Fruit fly (Drosophila melanogaster) whole organism, pupa: ENCODE measurements around the gene CG4328.

Source experiments
- CG10348 ChIP-seq: fragments of 200-800 bp; sonication (Bioruptor generic); IDR thresholded peaks from 2 replicates; pipeline ENCODE4 v1.3.6; 2022; ENCODE audit warnings: missing biosample characterization, missing genetic modification characterization
- CG13204 ChIP-seq: fragments of 200-800 bp; sonication (Bioruptor generic); optimal IDR thresholded peaks from 2 replicates; lab custom pipeline; 2018; ENCODE audit warnings: missing biosample characterization, mild to moderate bottlenecking, missing genetic modification characterization, moderate library complexity
- CG8301 ChIP-seq: fragments of 200-800 bp; sonication (Bioruptor generic); optimal IDR thresholded peaks from 2 replicates; lab custom pipeline; 2018; ENCODE audit warnings: missing biosample characterization, mild to moderate bottlenecking, missing genetic modification characterization
- rn ChIP-seq: fragments of 200-800 bp; sonication (Bioruptor generic); IDR thresholded peaks from 2 replicates; pipeline ENCODE4 v1.3.6; 2022; ENCODE audit warnings: missing biosample characterization, missing genetic modification characterization

DNA sequence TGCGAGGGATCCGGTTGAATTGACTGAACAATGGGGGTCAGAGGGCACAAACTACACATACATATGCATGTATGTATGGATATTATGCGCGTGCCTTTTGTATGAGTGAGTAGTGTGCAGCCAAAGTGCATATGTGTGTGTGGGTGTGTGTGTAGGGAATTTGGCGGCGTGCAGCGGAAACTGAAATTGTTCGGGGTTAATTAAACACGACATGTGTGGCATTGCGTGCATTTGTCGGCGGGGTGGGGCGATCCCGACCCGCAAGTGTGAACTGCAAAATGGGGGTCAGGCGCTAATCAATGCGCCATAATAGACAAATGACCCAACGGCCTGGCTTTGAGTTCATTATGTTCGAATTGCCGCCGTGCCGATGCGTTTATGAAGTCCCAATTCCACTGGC is 2.2 kb upstream of the CG4328 start:
- TF ChIP-seq CG13204 (GFP tag; lab: Kevin White, UChicago) (no peak), CG8301 (tag; lab: Kevin White, UChicago) (no peak), rn (no peak), CG10348 (no peak)
